Worm (Caenorhabditis elegans) whole organism, L1 larva: Measurements from ENCODE around the gene Y57G11C.499.

Experiments
- C16A3.4 ChIP-seq: fragments of 150-350 bp; optimal IDR thresholded peaks from 2 replicates; lab custom pipeline; 2014; ENCODE audit warnings: missing biosample characterization, missing genetic modification characterization
- C34B4.2 ChIP-seq: sonication (generic microtip); optimal IDR thresholded peaks from 2 replicates; lab custom pipeline; 2017; ENCODE audit warnings: mild to moderate bottlenecking, missing genetic modification characterization, missing compliant biosample characterization
- F16B12.6 ChIP-seq: fragments of 150-350 bp; optimal IDR thresholded peaks from 2 replicates; lab custom pipeline; 2014; ENCODE audit warnings: missing biosample characterization, missing genetic modification characterization
- aha-1 ChIP-seq: fragments of 150-350 bp; optimal IDR thresholded peaks from 2 replicates; lab custom pipeline; 2014; ENCODE audit warnings: missing biosample characterization, missing genetic modification characterization
- aly-2 ChIP-seq: fragments of 150-350 bp; optimal IDR thresholded peaks from 2 replicates; lab custom pipeline; 2014; ENCODE audit warnings: missing biosample characterization, missing genetic modification characterization
- ama-1 ChIP-seq: fragments of 150-350 bp; optimal IDR thresholded peaks from 2 replicates; lab custom pipeline; 2014
- ceh-8 ChIP-seq: fragments of 200-800 bp; sonication (Bioruptor generic); optimal IDR thresholded peaks from 2 replicates; lab custom pipeline; 2018; ENCODE audit warnings: mild to moderate bottlenecking, missing genetic modification characterization, moderate library complexity, missing compliant biosample characterization
- ceh-82 ChIP-seq, 3 experiments: fragments of 150-350 bp in 1 of 3; sonication (generic microtip) in 2 of 3; optimal IDR thresholded peaks; 2 replicates each; lab custom pipeline; 2014 to 2017; ENCODE audit warnings: missing biosample characterization in 3 of 3, missing genetic modification characterization in 3 of 3
- ceh-90 ChIP-seq: sonication (generic microtip); optimal IDR thresholded peaks from 2 replicates; lab custom pipeline; 2016; ENCODE audit warnings: missing genetic modification characterization, missing compliant biosample characterization
- ces-1 ChIP-seq: fragments of 150-350 bp; optimal IDR thresholded peaks from 2 replicates; lab custom pipeline; 2014; ENCODE audit warnings: missing biosample characterization, missing genetic modification reagents, missing genetic modification characterization
- dpl-1 ChIP-seq, 3 experiments: fragments of 150-350 bp in 2 of 3; sonication (generic microtip) in 1 of 3; optimal IDR thresholded peaks; 2 replicates each; lab custom pipeline; 2014 to 2017; ENCODE audit warnings: missing biosample characterization in 3 of 3, missing genetic modification characterization in 3 of 3, missing genetic modification reagents in 3 of 3
- dsc-1 ChIP-seq: sonication (generic microtip); optimal IDR thresholded peaks from 2 replicates; lab custom pipeline; 2016; ENCODE audit warnings: mild to moderate bottlenecking, missing genetic modification characterization, missing compliant biosample characterization
- efl-3 ChIP-seq: fragments of 200-800 bp; sonication (Bioruptor generic); optimal IDR thresholded peaks from 2 replicates; lab custom pipeline; 2018; ENCODE audit warnings: mild to moderate bottlenecking, missing genetic modification characterization, missing compliant biosample characterization
- elt-2 ChIP-seq: sonication (generic microtip); optimal IDR thresholded peaks from 2 replicates; lab custom pipeline; 2016; ENCODE audit warnings: missing genetic modification characterization, mild to moderate bottlenecking, inconsistent platforms, missing compliant biosample characterization, missing genetic modification reagents
- elt-3 ChIP-seq, 6 experiments: fragments of 150-350 bp in 1 of 6; sonication (generic microtip); optimal IDR thresholded peaks; 2 replicates each; lab custom pipeline; 2017 to 2018; ENCODE audit warnings: missing biosample characterization in 6 of 6, missing genetic modification characterization in 6 of 6, inconsistent platforms in 1 of 6
- grh-1 ChIP-seq: fragments of 200-800 bp; sonication (Bioruptor generic); IDR thresholded peaks from 2 replicates; pipeline ENCODE4 v1.3.6; 2022; ENCODE audit warnings: missing genetic modification reagents, missing genetic modification characterization, missing compliant biosample characterization
- hlh-17 ChIP-seq: fragments of 200-800 bp; sonication (Bioruptor generic); optimal IDR thresholded peaks from 2 replicates; lab custom pipeline; 2018; ENCODE audit warnings: missing genetic modification characterization, mild to moderate bottlenecking, missing compliant biosample characterization, moderate library complexity, borderline replicate concordance
- hlh-4 ChIP-seq: sonication (generic microtip); optimal IDR thresholded peaks from 2 replicates; lab custom pipeline; 2016; ENCODE audit warnings: mild to moderate bottlenecking, missing genetic modification characterization, missing compliant biosample characterization
- hpl-2 ChIP-seq: fragments of 150-350 bp; optimal IDR thresholded peaks from 2 replicates; lab custom pipeline; 2014; ENCODE audit warnings: missing biosample characterization, missing genetic modification reagents, missing genetic modification characterization
- irx-1 ChIP-seq: sonication (generic microtip); optimal IDR thresholded peaks from 2 replicates; lab custom pipeline; 2016; ENCODE audit warnings: missing genetic modification characterization, missing compliant biosample characterization
- isw-1 ChIP-seq: fragments of 200-800 bp; sonication (Bioruptor generic); IDR thresholded peaks from 2 replicates; pipeline ENCODE4 v1.3.6; 2022; ENCODE audit warnings: missing genetic modification characterization, missing compliant biosample characterization
- lin-14 ChIP-seq: fragments of 200-800 bp; sonication (Bioruptor generic); optimal IDR thresholded peaks from 2 replicates; lab custom pipeline; 2018; ENCODE audit warnings: mild to moderate bottlenecking, missing genetic modification characterization, moderate library complexity, missing compliant biosample characterization
- lin-35 ChIP-seq, 2 experiments: fragments of 150-350 bp; optimal IDR thresholded peaks; 2 replicates each; lab custom pipeline; 2014; ENCODE audit warnings: missing biosample characterization in 2 of 2, missing genetic modification characterization in 2 of 2, missing genetic modification reagents in 2 of 2
- mdl-1 ChIP-seq, 2 experiments: fragments of 150-350 bp; optimal IDR thresholded peaks; 2 replicates each; lab custom pipeline; 2014 to 2017; ENCODE audit warnings: missing biosample characterization in 2 of 2, missing genetic modification characterization in 2 of 2, inconsistent platforms in 1 of 2
- nhr-11 ChIP-seq: fragments of 150-350 bp; optimal IDR thresholded peaks from 2 replicates; lab custom pipeline; 2014; ENCODE audit warnings: missing biosample characterization, missing genetic modification characterization
- nhr-19 ChIP-seq: fragments of 200-800 bp; sonication (Bioruptor generic); conservative IDR thresholded peaks from 2 replicates; pipeline ENCODE4 v1.3.6; 2022; ENCODE audit warnings: missing genetic modification characterization, missing compliant biosample characterization
- nhr-28 ChIP-seq: fragments of 150-350 bp; optimal IDR thresholded peaks from 2 replicates; lab custom pipeline; 2014; ENCODE audit warnings: missing biosample characterization, missing genetic modification characterization
- nhr-76 ChIP-seq: sonication (generic microtip); optimal IDR thresholded peaks from 2 replicates; lab custom pipeline; 2017; ENCODE audit warnings: missing biosample characterization, missing genetic modification characterization
- nhr-77 ChIP-seq: fragments of 150-350 bp; optimal IDR thresholded peaks from 2 replicates; lab custom pipeline; 2014; ENCODE audit warnings: missing biosample characterization, missing genetic modification characterization
- nhr-84 ChIP-seq: sonication (generic microtip); optimal IDR thresholded peaks from 2 replicates; lab custom pipeline; 2017; ENCODE audit warnings: missing biosample characterization, missing genetic modification characterization
- nhr-85 ChIP-seq: sonication (generic microtip); peaks from one replicate; lab custom pipeline; 2016; ENCODE audit warnings: missing genetic modification characterization, inconsistent platforms, missing compliant biosample characterization
- nhr-90 ChIP-seq: sonication (generic microtip); optimal IDR thresholded peaks from 2 replicates; lab custom pipeline; 2016; ENCODE audit warnings: mild to moderate bottlenecking, missing genetic modification characterization, missing compliant biosample characterization; ENCODE audit not compliant: poor library complexity
- pax-3 ChIP-seq: fragments of 200-800 bp; sonication (Bioruptor generic); optimal IDR thresholded peaks from 2 replicates; lab custom pipeline; 2018; ENCODE audit warnings: mild to moderate bottlenecking, missing genetic modification characterization, moderate library complexity, missing compliant biosample characterization
- sox-4 ChIP-seq: sonication (generic microtip); optimal IDR thresholded peaks from 2 replicates; lab custom pipeline; 2016; ENCODE audit warnings: missing genetic modification characterization, missing compliant biosample characterization
- sptf-1 ChIP-seq: fragments of 150-350 bp; optimal IDR thresholded peaks from 2 replicates; lab custom pipeline; 2014; ENCODE audit warnings: missing biosample characterization, missing genetic modification characterization
- unc-130 ChIP-seq: fragments of 150-350 bp; optimal IDR thresholded peaks from 2 replicates; lab custom pipeline; 2017; ENCODE audit warnings: missing biosample characterization, missing genetic modification characterization, inconsistent platforms
- unc-30 ChIP-seq: sonication (generic microtip); optimal IDR thresholded peaks from 2 replicates; lab custom pipeline; 2017; ENCODE audit warnings: missing biosample characterization, missing genetic modification characterization
- unc-62 ChIP-seq: fragments of 150-350 bp; optimal IDR thresholded peaks from 2 replicates; lab custom pipeline; 2014; ENCODE audit warnings: missing biosample characterization, missing genetic modification reagents, missing genetic modification characterization
- unc-86 ChIP-seq: sonication (generic microtip); optimal IDR thresholded peaks from 2 replicates; lab custom pipeline; 2016; ENCODE audit warnings: missing genetic modification characterization, missing compliant biosample characterization
- vab-15 ChIP-seq: sonication (generic microtip); optimal IDR thresholded peaks from 2 replicates; lab custom pipeline; 2017; ENCODE audit warnings: missing genotype, mild to moderate bottlenecking, missing genetic modification characterization, missing compliant biosample characterization
- zag-1 ChIP-seq: fragments of 150-350 bp; optimal IDR thresholded peaks from 2 replicates; lab custom pipeline; 2014; ENCODE audit warnings: missing biosample characterization, missing genetic modification characterization
- ztf-11 ChIP-seq, 2 experiments: sonication (generic microtip); optimal IDR thresholded peaks; 2 replicates each; lab custom pipeline; 2016 to 2017; ENCODE audit warnings: missing genetic modification characterization in 2 of 2, missing biosample characterization in 1 of 2, missing compliant biosample characterization in 1 of 2

Gene Y57G11C.499

ce11 chrIV:14757786-14758185, 3.1 kb upstream of the Y57G11C.499 start:
- TF ChIP-seq dsc-1 (peak; percentile 19), hpl-2 (GFP tag; lab: Kevin White, UChicago) (no peak)

- TF ChIP-seq lin-14 (no peak), ama-1 (no peak), ceh-82 (tag; optimal IDR thresholded peaks at IDR 0.05; lab: Kevin White, UChicago) (no peak), dpl-1 (GFP tag; optimal IDR thresholded peaks at IDR 0.05; lab: Kevin White, UChicago) (no peak), hlh-4 (no peak), lin-35 (GFP tag; optimal IDR thresholded peaks at IDR 0.05; lab: Kevin White, UChicago) (no peak), nhr-19 (GFP tag; lab: Robert Waterston, UW) (no peak), nhr-84 (tag; lab: Kevin White, UChicago) (no peak), unc-130 (tag; lab: Kevin White, UChicago) (no peak), isw-1 (no peak), nhr-28 (no peak), hlh-17 (no peak), unc-62 (GFP tag; lab: Kevin White, UChicago) (no peak), elt-2 (tag; lab: Kevin White, UChicago) (no peak), aly-2 (tag; lab: Kevin White, UChicago) (no peak)
Measured at ce11 chrIV:14741926-14742325, 12.8 kb downstream of the Y57G11C.499 start.

ce11 chrIV:14729272-14729671, 25.5 kb downstream of the Y57G11C.499 start:
- no peak for TF ChIP-seq unc-30 (tag; lab: Kevin White, UChicago)
- no peak for TF ChIP-seq nhr-77 (tag; lab: Kevin White, UChicago)
- no peak for TF ChIP-seq ama-1

- TF ChIP-seq nhr-76 (no peak), vab-15 (tag; lab: Kevin White, UChicago) (no peak), aha-1 (tag; lab: Kevin White, UChicago) (no peak), irx-1 (tag; lab: Kevin White, UChicago) (no peak), nhr-11 (tag; lab: Kevin White, UChicago) (no peak), nhr-77 (tag; lab: Kevin White, UChicago) (no peak), grh-1 (GFP tag; lab: Robert Waterston, UW) (no peak), elt-3 (tag; optimal IDR thresholded peaks at IDR 0.05; lab: Kevin White, UChicago) (no peak), C34B4.2 (no peak), nhr-28 (no peak), C16A3.4 (tag; lab: Kevin White, UChicago) (no peak), F16B12.6 (tag; lab: Kevin White, UChicago) (no peak), aly-2 (tag; lab: Kevin White, UChicago) (no peak), ztf-11 (tag; optimal IDR thresholded peaks at IDR 0.05; lab: Kevin White, UChicago) (no peak), pax-3 (tag; lab: Kevin White, UChicago) (no peak), mdl-1 (tag; optimal IDR thresholded peaks at IDR 0.05; lab: Kevin White, UChicago) (no peak), nhr-90 (tag; lab: Kevin White, UChicago) (no peak)
Measured at ce11 chrIV:14728225-14728624, 26.5 kb downstream of the Y57G11C.499 start, which contains the start of gene Y57G11C.42. TSS of gene Y57G11C.42 (plus strand) at chrIV:14728525.

- TF ChIP-seq ces-1 (no peak), C16A3.4 (tag; lab: Kevin White, UChicago) (no peak), sptf-1 (tag; lab: Kevin White, UChicago) (no peak), dpl-1 (GFP tag; optimal IDR thresholded peaks at IDR 0.05; lab: Kevin White, UChicago) (no peak), dsc-1 (no peak), C34B4.2 (no peak), ztf-11 (tag; optimal IDR thresholded peaks at IDR 0.05; lab: Kevin White, UChicago) (no peak), sox-4 (no peak), ceh-8 (GFP tag; lab: Kevin White, UChicago) (no peak), efl-3 (no peak), aha-1 (tag; lab: Kevin White, UChicago) (no peak), unc-86 (tag; lab: Kevin White, UChicago) (no peak), zag-1 (no peak), hpl-2 (GFP tag; lab: Kevin White, UChicago) (no peak), nhr-85 (tag; lab: Kevin White, UChicago) (no peak), ceh-90 (tag; lab: Kevin White, UChicago) (no peak)
Measured at ce11 chrIV:14715500-14715899, 39.2 kb downstream of the Y57G11C.499 start, which contains the start of gene lgc-8. TSS of gene lgc-8 (plus strand) at chrIV:14715800.
